Worm (Caenorhabditis elegans): ENCODE data around the gene dop-6.

dop-6 gene

DNA sequence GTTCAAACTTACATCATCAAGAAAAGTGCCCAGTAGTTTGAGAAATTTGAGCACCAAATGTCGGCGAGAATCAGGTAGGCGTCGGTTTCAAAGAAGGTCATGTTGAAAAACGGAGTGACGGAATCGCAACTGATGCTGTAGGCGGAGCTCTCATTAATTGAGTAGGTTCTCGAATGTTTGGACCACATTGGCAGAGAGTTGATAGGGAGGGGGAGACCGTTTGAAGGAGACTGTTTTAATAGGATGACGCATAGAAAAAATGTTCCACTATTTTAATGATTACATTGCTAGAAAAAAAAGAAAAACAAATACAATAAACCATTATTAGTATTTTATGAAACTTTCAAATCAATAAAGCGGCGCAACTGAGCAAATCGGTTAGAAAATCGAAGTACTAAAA is 42.5 kb downstream of the dop-6 start, which contains the start of gene F14H12.17:
TSS of gene F14H12.17 (minus strand) at position 101 of the 400 bp plus-strand sequence.
- TF ChIP-seq sem-2 (GFP tag; optimal IDR thresholded peaks at IDR 0.05) (no peak), tbx-8 (GFP tag; optimal IDR thresholded peaks at IDR 0.05) (no peak), unc-62 (GFP tag; optimal IDR thresholded peaks at IDR 0.05) (no peak), lin-13 (tag; optimal IDR thresholded peaks at IDR 0.05) (no peak), hlh-1 (tag; optimal IDR thresholded peaks at IDR 0.05) (no peak), ces-1 (GFP tag; optimal IDR thresholded peaks at IDR 0.05) (no peak)

DNA sequence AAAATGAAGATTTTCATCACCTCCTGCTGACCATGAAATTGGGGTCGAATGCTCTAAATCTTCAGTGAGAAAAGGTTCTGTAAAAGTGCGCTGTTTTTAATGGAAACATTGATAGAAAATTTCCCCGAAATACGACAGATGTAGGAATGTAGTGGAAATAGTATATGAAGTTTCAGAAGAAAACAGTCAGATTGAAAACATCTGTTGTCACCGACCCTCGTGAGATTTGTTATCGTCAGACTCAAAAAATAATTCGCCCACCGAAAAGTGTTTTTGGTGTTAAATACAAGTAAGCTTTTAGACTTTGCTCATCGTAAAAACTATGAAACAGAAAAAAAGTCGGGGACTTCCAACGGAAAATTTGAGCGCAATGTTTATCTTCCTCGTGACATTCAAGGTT is 44.2 kb downstream of the dop-6 start, which contains the start of gene F14H12.8:
TSS of gene F14H12.8 (minus strand) at position 101 of the 400 bp plus-strand sequence.
- TF ChIP-seq mep-1 (tag; optimal IDR thresholded peaks at IDR 0.05) (no peak), mab-5 (tag; optimal IDR thresholded peaks at IDR 0.05) (no peak), ces-1 (GFP tag; optimal IDR thresholded peaks at IDR 0.05) (no peak), unc-39 (tag; optimal IDR thresholded peaks at IDR 0.05) (no peak), lsy-2 (tag; optimal IDR thresholded peaks at IDR 0.05) (no peak), ceh-83 (GFP tag; optimal IDR thresholded peaks at IDR 0.05) (no peak), hlh-1 (tag; optimal IDR thresholded peaks at IDR 0.05) (no peak), nhr-28 (tag; optimal IDR thresholded peaks at IDR 0.05) (no peak), pha-4 (tag; optimal IDR thresholded peaks at IDR 0.05) (no peak), bed-3 (GFP tag; optimal IDR thresholded peaks at IDR 0.05) (no peak)

DNA sequence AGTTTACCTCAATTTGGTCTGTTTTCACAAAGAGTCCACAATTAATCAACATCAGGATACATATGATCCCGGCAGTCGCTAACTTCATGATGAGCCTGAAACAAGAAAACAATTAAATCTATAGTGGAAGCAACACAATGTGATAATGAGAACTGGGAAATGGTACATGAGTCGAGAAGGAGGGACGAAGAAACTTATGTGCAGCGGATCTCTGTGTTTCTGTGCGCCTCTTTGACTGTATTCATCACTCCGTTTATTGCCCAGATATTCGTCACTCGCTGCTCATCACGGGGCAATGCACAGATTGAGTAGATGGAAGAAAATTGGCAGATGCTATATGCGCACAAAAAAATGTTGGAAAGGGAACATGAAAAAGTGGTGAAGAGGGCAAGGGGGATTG is 45.6 kb downstream of the dop-6 start, which contains the start of gene R160.3:
TSS of gene R160.3 (minus strand) at position 101 of the 400 bp plus-strand sequence.
- TF ChIP-seq ceh-83 (GFP tag; optimal IDR thresholded peaks at IDR 0.05): no peak
- no peak for TF ChIP-seq nhr-12 (tag; optimal IDR thresholded peaks at IDR 0.05)
- no peak for TF ChIP-seq zip-8 (tag; optimal IDR thresholded peaks at IDR 0.05)
- no peak for TF ChIP-seq lin-32 (GFP tag; optimal IDR thresholded peaks at IDR 0.05)
- no peak for TF ChIP-seq tbx-8 (GFP tag; optimal IDR thresholded peaks at IDR 0.05)
- TF ChIP-seq unc-62 (GFP tag; optimal IDR thresholded peaks at IDR 0.05): no peak
- TF ChIP-seq nhr-237 (tag; optimal IDR thresholded peaks at IDR 0.05): no peak
- TF ChIP-seq mls-2 (tag; optimal IDR thresholded peaks at IDR 0.05): no peak
- no peak for TF ChIP-seq cnd-1 (tag; optimal IDR thresholded peaks at IDR 0.05)
- TF ChIP-seq lin-13 (tag; optimal IDR thresholded peaks at IDR 0.05): no peak
- TF ChIP-seq lsy-2 (tag; optimal IDR thresholded peaks at IDR 0.05): no peak
- no peak for TF ChIP-seq nhr-2 (tag; optimal IDR thresholded peaks at IDR 0.05)
- no peak for TF ChIP-seq nhr-28 (tag; optimal IDR thresholded peaks at IDR 0.05)
- TF ChIP-seq snpc-4 (tag; optimal IDR thresholded peaks at IDR 0.05): no peak
- no peak for TF ChIP-seq hlh-1 (tag; optimal IDR thresholded peaks at IDR 0.05)

DNA sequence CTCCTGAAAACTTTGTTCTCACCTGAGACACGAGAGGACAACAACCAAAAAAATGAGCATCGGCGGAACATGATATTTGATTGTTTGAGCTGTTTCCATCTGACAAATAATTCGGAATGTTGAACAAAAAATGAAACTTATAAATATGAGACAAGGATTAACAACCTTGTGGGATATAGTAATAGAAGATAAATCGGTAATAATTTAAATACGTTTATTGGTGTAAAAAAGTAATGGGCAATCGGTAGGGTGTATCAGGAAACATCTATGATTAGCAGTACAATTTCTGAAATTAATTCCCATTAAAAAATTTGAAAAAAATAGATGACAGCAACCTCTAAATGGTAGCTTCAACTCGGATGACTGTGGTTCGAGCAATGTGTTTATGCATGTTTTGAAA is 46.8 kb downstream of the dop-6 start, which contains the start of gene R160.10:
TSS of gene R160.10 (minus strand) at position 101 of the 400 bp plus-strand sequence.
- TF ChIP-seq ceh-39 (tag; optimal IDR thresholded peaks at IDR 0.05) (no peak), M03D4.4 (tag; optimal IDR thresholded peaks at IDR 0.05) (no peak), drap-1 (GFP tag; optimal IDR thresholded peaks at IDR 0.05) (no peak), lin-32 (GFP tag; optimal IDR thresholded peaks at IDR 0.05) (no peak), unc-120 (tag; optimal IDR thresholded peaks at IDR 0.05; ENCODE audit: poor library complexity, severe bottlenecking) (no peak), blmp-1 (tag; optimal IDR thresholded peaks at IDR 0.05) (no peak), pha-4 (tag; optimal IDR thresholded peaks at IDR 0.05) (no peak), flh-1 (GFP tag; optimal IDR thresholded peaks at IDR 0.05) (no peak), mab-5 (tag; optimal IDR thresholded peaks at IDR 0.05) (no peak), mls-2 (tag; optimal IDR thresholded peaks at IDR 0.05) (no peak), ceh-83 (GFP tag; optimal IDR thresholded peaks at IDR 0.05) (no peak), unc-39 (tag; optimal IDR thresholded peaks at IDR 0.05) (no peak), nhr-237 (tag; optimal IDR thresholded peaks at IDR 0.05) (no peak), elt-1 (tag; optimal IDR thresholded peaks at IDR 0.05; ENCODE audit: borderline replicate concordance, insufficient read depth) (no peak), bed-3 (GFP tag; optimal IDR thresholded peaks at IDR 0.05) (no peak)

DNA sequence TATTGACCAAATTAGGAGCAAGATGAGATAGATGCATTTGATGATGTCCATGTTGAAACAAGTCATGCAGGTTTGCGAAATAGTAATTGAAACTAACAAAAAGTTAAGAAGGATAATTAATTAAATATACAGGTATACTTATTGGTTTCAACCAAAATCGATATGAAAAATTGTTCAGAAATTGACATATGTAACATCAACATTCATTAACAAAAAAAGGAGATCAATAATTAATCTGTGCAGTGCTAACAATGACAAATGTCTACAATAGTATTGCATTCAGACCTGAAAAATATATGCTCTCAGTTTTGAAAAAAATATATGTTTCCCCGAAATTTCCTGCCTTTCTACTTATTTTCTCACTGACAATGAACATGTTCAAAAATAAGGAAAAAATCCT is 48.1 kb downstream of the dop-6 start, which contains the start of gene R160.4:
TSS of gene R160.4 (minus strand) at position 101 of the 400 bp plus-strand sequence.
- TF ChIP-seq nhr-2 (tag; optimal IDR thresholded peaks at IDR 0.05) (no peak), ztf-11 (tag; optimal IDR thresholded peaks at IDR 0.05) (no peak), snpc-4 (tag; optimal IDR thresholded peaks at IDR 0.05) (no peak), lin-32 (GFP tag; optimal IDR thresholded peaks at IDR 0.05) (no peak)

DNA sequence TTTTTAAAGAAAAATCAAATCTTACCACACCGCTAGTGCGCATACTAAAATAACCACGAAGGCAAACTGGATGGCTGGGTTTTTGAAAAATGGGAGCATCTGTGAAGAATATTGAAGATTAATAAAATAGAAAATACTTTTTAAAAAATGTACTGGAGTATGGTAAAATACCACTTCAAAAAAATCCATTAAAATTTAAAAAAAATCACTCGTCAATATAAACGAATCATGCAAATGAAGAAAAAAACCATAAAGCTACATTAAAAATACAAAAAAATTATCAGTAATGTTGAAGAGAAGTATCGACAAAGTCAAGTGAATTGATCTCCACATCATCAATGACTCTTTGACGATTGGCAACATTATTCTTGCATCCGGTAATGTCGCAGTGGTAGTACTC is 50.1 kb downstream of the dop-6 start, which contains the start of gene R160.5:
TSS of gene R160.5 (minus strand) at position 101 of the 400 bp plus-strand sequence.
- TF ChIP-seq hlh-1 (tag; optimal IDR thresholded peaks at IDR 0.05): no peak
- TF ChIP-seq lin-13 (tag; optimal IDR thresholded peaks at IDR 0.05): no peak
- TF ChIP-seq blmp-1 (tag; optimal IDR thresholded peaks at IDR 0.05): no peak
- TF ChIP-seq unc-120 (tag; optimal IDR thresholded peaks at IDR 0.05; ENCODE audit: poor library complexity, severe bottlenecking): no peak
- no peak for TF ChIP-seq lin-32 (GFP tag; optimal IDR thresholded peaks at IDR 0.05)
- no peak for TF ChIP-seq sptf-1 (tag; optimal IDR thresholded peaks at IDR 0.05)
- TF ChIP-seq elt-1 (tag; optimal IDR thresholded peaks at IDR 0.05; ENCODE audit: borderline replicate concordance, insufficient read depth): no peak
